Fruit fly (Drosophila melanogaster) whole organism, embryonic: Measurements from ENCODE around the gene inc.

Source experiments
- CG10147 ChIP-seq: fragments of 200-800 bp; sonication (Bioruptor generic); optimal IDR thresholded peaks from 2 replicates; lab custom pipeline; 2019; ENCODE audit warnings: missing biosample characterization, mild to moderate bottlenecking, missing genetic modification characterization, moderate library complexity
- CG12219 ChIP-seq: fragments of 200-800 bp; sonication (Bioruptor generic); optimal IDR thresholded peaks from 3 replicates; lab custom pipeline; 2018; ENCODE audit warnings: missing biosample characterization, mild to moderate bottlenecking, missing genetic modification characterization
- CG13296 ChIP-seq: fragments of 200-800 bp; sonication (Bioruptor generic); optimal IDR thresholded peaks from 3 replicates; lab custom pipeline; 2018; ENCODE audit warnings: missing biosample characterization, mild to moderate bottlenecking, missing genetic modification characterization
- CG14014 ChIP-seq: fragments of 200-800 bp; sonication (Bioruptor generic); IDR thresholded peaks from 2 replicates; pipeline ENCODE4 v1.3.6; 2022; ENCODE audit warnings: missing biosample characterization, missing genetic modification characterization
- CG14441 ChIP-seq: fragments of 200-800 bp; sonication (Bioruptor generic); IDR thresholded peaks from 2 replicates; pipeline ENCODE4 v1.3.6; 2022; ENCODE audit warnings: missing biosample characterization, missing genetic modification characterization
- CG18476 ChIP-seq: fragments of 200-800 bp; sonication (Bioruptor generic); optimal IDR thresholded peaks from 2 replicates; lab custom pipeline; 2016; ENCODE audit warnings: missing biosample characterization, mild to moderate bottlenecking, missing genetic modification characterization
- CG2678 ChIP-seq: fragments of 200-800 bp; sonication (Bioruptor generic); optimal IDR thresholded peaks from 3 replicates; lab custom pipeline; 2019; ENCODE audit warnings: missing biosample characterization, mild to moderate bottlenecking, missing genetic modification characterization, moderate library complexity
- CG30403 ChIP-seq: fragments of 200-800 bp; sonication (Bioruptor generic); optimal IDR thresholded peaks from 3 replicates; lab custom pipeline; 2016; ENCODE audit warnings: missing biosample characterization, missing genetic modification characterization
- CG31441 ChIP-seq: fragments of 200-800 bp; sonication (Bioruptor generic); IDR thresholded peaks from 2 replicates; pipeline ENCODE4 v1.3.6; 2022; ENCODE audit warnings: missing biosample characterization, missing genetic modification characterization
- CG34376 ChIP-seq: fragments of 200-800 bp; sonication (Bioruptor generic); optimal IDR thresholded peaks from 2 replicates; lab custom pipeline; 2018; ENCODE audit warnings: missing biosample characterization, mild to moderate bottlenecking, missing genetic modification characterization
- CG34422 ChIP-seq: fragments of 200-800 bp; sonication (Bioruptor generic); IDR thresholded peaks from 3 replicates; pipeline ENCODE4 v1.3.6; 2022; ENCODE audit warnings: missing biosample characterization, missing genetic modification characterization
- CG3838 ChIP-seq: fragments of 200-800 bp; sonication (Bioruptor generic); optimal IDR thresholded peaks from 3 replicates; lab custom pipeline; 2016; ENCODE audit warnings: missing biosample characterization, missing genetic modification characterization
- CG4282 ChIP-seq: fragments of 200-800 bp; sonication (Bioruptor generic); optimal IDR thresholded peaks from 2 replicates; lab custom pipeline; 2016; ENCODE audit warnings: missing biosample characterization, missing genetic modification characterization
- CG4328 ChIP-seq: fragments of 200-800 bp; sonication (Bioruptor generic); optimal IDR thresholded peaks from 3 replicates; lab custom pipeline; 2017; ENCODE audit warnings: missing biosample characterization, missing genetic modification reagents, missing genetic modification characterization
- CG6175 ChIP-seq: fragments of 200-800 bp; sonication (Bioruptor generic); IDR thresholded peaks from 3 replicates; pipeline ENCODE4 v1.3.6; 2022; ENCODE audit warnings: missing biosample characterization, missing genetic modification characterization
- CG6654 ChIP-seq: fragments of 200-800 bp; sonication (Bioruptor generic); optimal IDR thresholded peaks from 2 replicates; lab custom pipeline; 2017; ENCODE audit warnings: missing biosample characterization, mild to moderate bottlenecking, missing genetic modification characterization
- CG7987 ChIP-seq: fragments of 200-800 bp; sonication (Bioruptor generic); optimal IDR thresholded peaks from 2 replicates; lab custom pipeline; 2018; ENCODE audit warnings: missing biosample characterization, mild to moderate bottlenecking, missing genetic modification characterization, moderate library complexity
- CG8359 ChIP-seq: fragments of 200-800 bp; sonication (Bioruptor generic); optimal IDR thresholded peaks from 2 replicates; lab custom pipeline; 2017; ENCODE audit warnings: missing biosample characterization, mild to moderate bottlenecking, missing genetic modification characterization, borderline replicate concordance
- CG8388 ChIP-seq: fragments of 200-800 bp; sonication (Bioruptor generic); optimal IDR thresholded peaks from 2 replicates; lab custom pipeline; 2019; ENCODE audit warnings: missing biosample characterization, mild to moderate bottlenecking, missing genetic modification characterization, moderate library complexity
- CG9609 ChIP-seq: fragments of 200-800 bp; sonication (Bioruptor generic); optimal IDR thresholded peaks from 3 replicates; lab custom pipeline; 2016; ENCODE audit warnings: missing biosample characterization, missing genetic modification characterization
- Dll ChIP-seq: fragments of 200-800 bp; sonication (Bioruptor generic); IDR thresholded peaks from 4 replicates; pipeline ENCODE4 v1.3.6; 2022; ENCODE audit warnings: missing biosample characterization, missing genetic modification characterization; ENCODE audit not compliant: partially characterized antibody
- Doc3 ChIP-seq: fragments of 200-800 bp; sonication (Bioruptor generic); IDR thresholded peaks from 3 replicates; pipeline ENCODE4 v1.3.6; 2022; ENCODE audit warnings: missing biosample characterization, missing genetic modification characterization; ENCODE audit not compliant: partially characterized antibody
- ERR ChIP-seq: fragments of 200-800 bp; sonication (Bioruptor generic); optimal IDR thresholded peaks from 2 replicates; lab custom pipeline; 2016; ENCODE audit warnings: missing biosample characterization, missing genetic modification characterization
- Fer1 ChIP-seq: fragments of 200-800 bp; sonication (Bioruptor generic); optimal IDR thresholded peaks from 2 replicates; lab custom pipeline; 2017; ENCODE audit warnings: missing biosample characterization, mild to moderate bottlenecking, missing genetic modification characterization
- Hand ChIP-seq: fragments of 200-800 bp; sonication (Bioruptor generic); optimal IDR thresholded peaks from 2 replicates; lab custom pipeline; 2017; ENCODE audit warnings: mild to moderate bottlenecking, missing biosample characterization, missing genetic modification reagents, missing genetic modification characterization
- HmgZ ChIP-seq: fragments of 200-800 bp; sonication (Bioruptor generic); optimal IDR thresholded peaks from 2 replicates; lab custom pipeline; 2018; ENCODE audit warnings: missing biosample characterization, mild to moderate bottlenecking, missing genetic modification characterization
- Hr39 ChIP-seq: fragments of >200 bp; optimal IDR thresholded peaks from 2 replicates; lab custom pipeline; 2017
- Jarid2 ChIP-seq: fragments of 200-800 bp; sonication (Bioruptor generic); optimal IDR thresholded peaks from 3 replicates; lab custom pipeline; 2017; ENCODE audit warnings: mild to moderate bottlenecking, missing biosample characterization, missing genetic modification reagents, missing genetic modification characterization
- Lhr ChIP-seq: fragments of 200-800 bp; sonication (Bioruptor generic); optimal IDR thresholded peaks from 3 replicates; lab custom pipeline; 2017; ENCODE audit warnings: mild to moderate bottlenecking, missing biosample characterization, missing genetic modification reagents, missing genetic modification characterization
- Side ChIP-seq: fragments of 200-800 bp; sonication (Bioruptor generic); optimal IDR thresholded peaks from 2 replicates; lab custom pipeline; 2016; ENCODE audit warnings: missing biosample characterization, missing genetic modification characterization
- Stat92E ChIP-seq, 3 experiments: fragments of >200 bp in 2 of 3; fragments of 200-800 bp in 1 of 3; sonication (Bioruptor generic) in 1 of 3; optimal IDR thresholded peaks; 2 replicates each; lab custom pipeline; 2017 to 2019; ENCODE audit warnings: missing biosample characterization in 3 of 3, missing genetic modification characterization in 3 of 3, mild to moderate bottlenecking in 1 of 3, moderate library complexity in 1 of 3
- Usf ChIP-seq: fragments of 200-800 bp; sonication (Bioruptor generic); optimal IDR thresholded peaks from 2 replicates; lab custom pipeline; 2017; ENCODE audit warnings: missing genotype, missing biosample characterization, missing genetic modification characterization
- dmrt11E ChIP-seq: fragments of 200-800 bp; sonication (Bioruptor generic); optimal IDR thresholded peaks from 3 replicates; lab custom pipeline; 2018; ENCODE audit warnings: missing biosample characterization, mild to moderate bottlenecking, missing genetic modification characterization, moderate library complexity
- dmrt99B ChIP-seq: fragments of 200-800 bp; sonication (Bioruptor generic); optimal IDR thresholded peaks from 2 replicates; lab custom pipeline; 2018; ENCODE audit warnings: missing biosample characterization, mild to moderate bottlenecking, missing genetic modification characterization, moderate library complexity
- grn ChIP-seq: fragments of 200-800 bp; sonication (Bioruptor generic); optimal IDR thresholded peaks from 3 replicates; lab custom pipeline; 2017; ENCODE audit warnings: missing biosample characterization, missing genetic modification characterization
- hkb ChIP-seq, 2 experiments: fragments of 200-800 bp in 1 of 2; fragments of >200 bp in 1 of 2; sonication (Bioruptor generic) in 1 of 2; IDR thresholded peaks in 1 of 2; optimal IDR thresholded peaks in 1 of 2; 2 replicates each; pipeline versions ENCODE4 v1.3.6 to Lab custom; 2017 to 2022; ENCODE audit warnings: missing biosample characterization in 1 of 2, missing genetic modification characterization in 1 of 2
- jigr1 ChIP-seq: fragments of 200-800 bp; sonication (Bioruptor generic); IDR thresholded peaks from 3 replicates; pipeline ENCODE4 v1.3.6; 2022; ENCODE audit warnings: missing biosample characterization, missing genetic modification characterization
- jumu ChIP-seq: fragments of 200-800 bp; sonication (Bioruptor generic); optimal IDR thresholded peaks from 3 replicates; lab custom pipeline; 2016; ENCODE audit warnings: missing biosample characterization, missing genetic modification characterization
- klu ChIP-seq: fragments of 200-800 bp; sonication (Bioruptor generic); IDR thresholded peaks from 2 replicates; pipeline ENCODE4 v1.3.6; 2022; ENCODE audit warnings: missing biosample characterization, missing genetic modification characterization
- knrl ChIP-seq: fragments of 200-800 bp; sonication (Bioruptor generic); IDR thresholded peaks from 3 replicates; pipeline ENCODE4 v1.3.6; 2022; ENCODE audit warnings: missing biosample characterization, missing genetic modification characterization; ENCODE audit not compliant: partially characterized antibody
- lilli ChIP-seq: fragments of 200-800 bp; sonication (Bioruptor generic); optimal IDR thresholded peaks from 3 replicates; lab custom pipeline; 2016; ENCODE audit warnings: missing biosample characterization, missing genetic modification characterization
- mld ChIP-seq: fragments of 200-800 bp; sonication (Bioruptor generic); IDR thresholded peaks from 3 replicates; pipeline ENCODE4 v1.3.6; 2022; ENCODE audit warnings: missing biosample characterization, missing genetic modification characterization; ENCODE audit not compliant: partially characterized antibody
- onecut ChIP-seq: fragments of 200-800 bp; sonication (Bioruptor generic); IDR thresholded peaks from 2 replicates; pipeline ENCODE4 v1.3.6; 2022; ENCODE audit warnings: missing biosample characterization, missing genetic modification characterization
- pb ChIP-seq: fragments of 200-800 bp; sonication (Bioruptor generic); optimal IDR thresholded peaks from 3 replicates; lab custom pipeline; 2016; ENCODE audit warnings: missing biosample characterization, missing genetic modification characterization
- pzg ChIP-seq: fragments of 200-800 bp; sonication (Bioruptor generic); optimal IDR thresholded peaks from 3 replicates; lab custom pipeline; 2018; ENCODE audit warnings: missing biosample characterization, mild to moderate bottlenecking, missing genetic modification characterization, moderate library complexity
- sens-2 ChIP-seq: fragments of 200-800 bp; sonication (Bioruptor generic); IDR thresholded peaks from 2 replicates; pipeline ENCODE4 v1.3.6; 2022; ENCODE audit warnings: missing biosample characterization, missing genetic modification characterization
- tna ChIP-seq: fragments of 200-800 bp; sonication (Bioruptor generic); IDR thresholded peaks from 2 replicates; pipeline ENCODE4 v1.3.6; 2022; ENCODE audit warnings: missing biosample characterization, missing genetic modification characterization; ENCODE audit not compliant: partially characterized antibody
- vvl ChIP-seq: fragments of 200-800 bp; sonication (Bioruptor generic); IDR thresholded peaks from 2 replicates; pipeline ENCODE4 v1.3.6; 2022; ENCODE audit warnings: missing biosample characterization, missing genetic modification characterization
- wdn ChIP-seq: fragments of 200-800 bp; sonication (Bioruptor generic); IDR thresholded peaks from 2 replicates; pipeline ENCODE4 v1.3.6; 2022; ENCODE audit warnings: missing biosample characterization, missing genetic modification characterization
- z ChIP-seq: fragments of 200-800 bp; sonication (Bioruptor generic); IDR thresholded peaks from 3 replicates; pipeline ENCODE4 v1.3.6; 2022; ENCODE audit warnings: missing biosample characterization, missing genetic modification characterization

Gene inc

dm6 chrX:1470562-1470961 lies 12.7 kb upstream of the inc start, which contains the start of gene pck (continued):
- TF ChIP-seq pb (no peak), grn (GFP tag; lab: Kevin White, UChicago) (no peak), Doc3 (GFP tag; lab: Robert Waterston, UW) (peak; percentile 35; the same call in 1 of the 3 replicates), CG31441 (GFP tag; lab: Robert Waterston, UW) (peak; percentile 51; the same call in 1 of the 2 replicates), HmgZ (tag; lab: Kevin White, UChicago) (peak; percentile 61), CG6654 (no peak), Jarid2 (GFP tag; lab: Kevin White, UChicago) (no peak), z (GFP tag; lab: Robert Waterston, UW) (no peak), CG10147 (peak; percentile 16), Hr39 (no peak), Lhr (GFP tag; lab: Kevin White, UChicago) (peak; percentile 42), Dll (GFP tag; lab: Robert Waterston, UW) (peak; percentile 60; the same call in 2 of the 4 replicates), vvl (peak; percentile 86), CG4328 (GFP tag; lab: Kevin White, UChicago) (no peak), dmrt11E (tag; lab: Kevin White, UChicago) (peak; percentile 65), CG13296 (GFP tag; lab: Kevin White, UChicago) (peak; percentile 25), jigr1 (GFP tag; lab: Robert Waterston, UW) (no peak), wdn (GFP tag; lab: Robert Waterston, UW) (no peak), CG3838 (GFP tag; lab: Kevin White, UChicago) (no peak), onecut (GFP tag; lab: Robert Waterston, UW) (peak; percentile 52), CG34422 (GFP tag; lab: Robert Waterston, UW) (peak; percentile 70; the same call in 2 of the 3 replicates), CG9609 (GFP tag; lab: Kevin White, UChicago) (peak; percentile 66), mld (GFP tag; lab: Robert Waterston, UW) (no peak), sens-2 (GFP tag; lab: Robert Waterston, UW) (no peak), pzg (GFP tag; lab: Kevin White, UChicago) (peak; percentile 58), CG8388 (GFP tag; lab: Kevin White, UChicago) (peak; percentile 64), klu (no peak), Stat92E (GFP tag; optimal IDR thresholded peaks at IDR 0.05; lab: Kevin White, UChicago) (no peak), Usf (GFP tag; lab: Kevin White, UChicago) (no peak), CG14441 (GFP tag; lab: Robert Waterston, UW) (peak; percentile 61), Hand (GFP tag; lab: Kevin White, UChicago) (no peak), Side (GFP tag; lab: Kevin White, UChicago) (peak; percentile 77), CG18476 (peak; percentile 54), ERR (GFP tag; lab: Kevin White, UChicago) (peak; percentile 60), lilli (peak; percentile 85), Fer1 (peak; percentile 51), CG6175 (GFP tag; lab: Robert Waterston, UW) (no peak), CG30403 (GFP tag; lab: Kevin White, UChicago) (peak; percentile 79), CG2678 (tag; lab: Kevin White, UChicago) (peak; percentile 52), dmrt99B (tag; lab: Kevin White, UChicago) (no peak), jumu (GFP tag; lab: Kevin White, UChicago) (peak; percentile 50), CG14014 (GFP tag; lab: Robert Waterston, UW) (no peak), hkb (optimal IDR thresholded peaks at IDR 0.05; lab: Kevin White, UChicago) (peak; percentile 19), hkb (GFP tag; IDR thresholded peaks at IDR 0.05; lab: Robert Waterston, UW) (peak; percentile 79), CG4282 (GFP tag; lab: Kevin White, UChicago) (no peak), CG8359 (GFP tag; lab: Kevin White, UChicago) (no peak), CG34376 (GFP tag; lab: Kevin White, UChicago) (peak; percentile 11), CG12219 (GFP tag; lab: Kevin White, UChicago) (no peak), tna (GFP tag; lab: Robert Waterston, UW) (no peak), knrl (peak; percentile 48; the same call in 1 of the 3 replicates), CG7987 (GFP tag; lab: Kevin White, UChicago) (no peak)
